Worm (Caenorhabditis elegans) whole organism, late embryonic: ENCODE results near the gene Y43C5B.3.

Experiments used
- K02D7.2 ChIP-seq: sonication (generic microtip); optimal IDR thresholded peaks from 2 replicates; lab custom pipeline; 2017; ENCODE audit warnings: mild to moderate bottlenecking, missing genetic modification characterization, missing compliant biosample characterization
- ceh-19 ChIP-seq: fragments of 200-800 bp; sonication (Bioruptor generic); optimal IDR thresholded peaks from 2 replicates; lab custom pipeline; 2018; ENCODE audit warnings: mild to moderate bottlenecking, missing genetic modification characterization, missing compliant biosample characterization
- ceh-9 ChIP-seq: sonication (generic microtip); optimal IDR thresholded peaks from 2 replicates; lab custom pipeline; 2016; ENCODE audit warnings: mild to moderate bottlenecking, missing genetic modification characterization, inconsistent platforms, missing compliant biosample characterization
- elt-4 ChIP-seq: sonication (generic microtip); optimal IDR thresholded peaks from 2 replicates; lab custom pipeline; 2016; ENCODE audit warnings: missing genetic modification characterization, missing compliant biosample characterization
- fax-1 ChIP-seq: sonication (generic microtip); optimal IDR thresholded peaks from 2 replicates; lab custom pipeline; 2016; ENCODE audit warnings: missing genotype, missing genetic modification characterization, missing compliant biosample characterization
- hlh-8 ChIP-seq: sonication (generic microtip); optimal IDR thresholded peaks from 2 replicates; lab custom pipeline; 2016; ENCODE audit warnings: missing genotype, missing genetic modification characterization, missing compliant biosample characterization
- madf-2 ChIP-seq: sonication (generic microtip); optimal IDR thresholded peaks from 2 replicates; lab custom pipeline; 2017; ENCODE audit warnings: missing genetic modification characterization, missing compliant biosample characterization
- pha-4 ChIP-seq: fragments of 150-350 bp; optimal IDR thresholded peaks from 2 replicates; lab custom pipeline; 2018; ENCODE audit warnings: missing biosample characterization, missing genetic modification reagents, missing genetic modification characterization
- pqm-1 ChIP-seq: sonication (generic microtip); optimal IDR thresholded peaks from 2 replicates; lab custom pipeline; 2016; ENCODE audit warnings: missing genetic modification characterization, missing compliant biosample characterization
- sdc-2 ChIP-seq: sonication (generic microtip); optimal IDR thresholded peaks from 2 replicates; lab custom pipeline; 2016; ENCODE audit warnings: missing genotype, missing genetic modification characterization, missing compliant biosample characterization
- unc-55 ChIP-seq: sonication (generic microtip); optimal IDR thresholded peaks from 2 replicates; lab custom pipeline; 2017; ENCODE audit warnings: missing biosample characterization, missing genetic modification reagents, missing genetic modification characterization
- unc-86 ChIP-seq: sonication (generic microtip); optimal IDR thresholded peaks from 2 replicates; lab custom pipeline; 2016; ENCODE audit warnings: missing genetic modification characterization, missing compliant biosample characterization

- TF ChIP-seq sdc-2 (tag; lab: Kevin White, UChicago) (no peak), elt-4 (tag; lab: Kevin White, UChicago) (no peak), ceh-19 (GFP tag; lab: Kevin White, UChicago) (no peak), unc-86 (tag; lab: Kevin White, UChicago) (no peak), pqm-1 (tag; lab: Kevin White, UChicago) (no peak), fax-1 (no peak), madf-2 (tag; lab: Kevin White, UChicago) (no peak), hlh-8 (tag; lab: Kevin White, UChicago) (no peak), pha-4 (tag; lab: Kevin White, UChicago) (no peak), K02D7.2 (tag; lab: Kevin White, UChicago) (no peak), unc-55 (GFP tag; lab: Kevin White, UChicago) (no peak), ceh-9 (tag; lab: Kevin White, UChicago) (no peak)
Observed at ce11 chrIV:10382894-10383293, 32.5 kb downstream of the Y43C5B.3 start.
